Comparison of ENCODE assay signal across 4 worm cellular contexts in genomic region chrII:1453209-1453608, ce11.
TF ChIP-seq lines count a peak whose summit lies in the region.

No protein-coding gene starts in this region.

TF ChIP-seq in whole organism, L4 larva, 104 proteins besides CTCF, POLR2A, EP300 and RAD21:
- 0 out of 2 replicates have a peak, but pooled peaks have one; percentile 54 for TF ChIP-seq F26F4.8 (GFP tag; conservative IDR thresholded peaks at IDR 0.05; lab: Robert Waterston, UW)
- 0 out of 2 replicates have a peak, but pooled peaks have one; percentile 8 for TF ChIP-seq ceh-44 (GFP tag; IDR thresholded peaks at IDR 0.05; lab: Robert Waterston, UW)
- TF ChIP-seq F44E2.7 (GFP tag; IDR thresholded peaks at IDR 0.05; lab: Robert Waterston, UW), result 0 out of 2 replicates have a peak, but pooled peaks have one; percentile 52
- TF ChIP-seq nhr-42 (GFP tag; IDR thresholded peaks at IDR 0.05; lab: Robert Waterston, UW), result 0 out of 2 replicates have a peak, but pooled peaks have one; percentile 40

TF ChIP-seq in whole organism, early embryonic, 17 proteins besides CTCF, POLR2A, EP300 and RAD21:
- TF ChIP-seq scrt-1 (GFP tag; IDR thresholded peaks at IDR 0.05; lab: Robert Waterston, UW) (peak; percentile 35; the same call in 1 of the 2 replicates), sea-1 (GFP tag; conservative IDR thresholded peaks at IDR 0.05; lab: Robert Waterston, UW) (peak; percentile 53; the same call in 1 of the 2 replicates), pes-1 (GFP tag; IDR thresholded peaks at IDR 0.05; lab: Robert Waterston, UW) (peak; percentile 46)

TF ChIP-seq in whole organism, midembryonic, 9 proteins besides CTCF, POLR2A, EP300 and RAD21:
- 0 out of 2 replicates have a peak, but pooled peaks have one; percentile 37 for TF ChIP-seq ztf-23 (GFP tag; IDR thresholded peaks at IDR 0.05; lab: Robert Waterston, UW)

TF ChIP-seq in whole organism, young adult, 124 proteins besides CTCF, POLR2A, EP300 and RAD21:
- TF ChIP-seq nfya-2 (GFP tag; IDR thresholded peaks at IDR 0.05; lab: Robert Waterston, UW), result peak; percentile 52; the same call in 1 of the 2 replicates
- TF ChIP-seq ztf-25 (GFP tag; IDR thresholded peaks at IDR 0.05; lab: Robert Waterston, UW), result 0 out of 2 replicates have a peak, but pooled peaks have one; percentile 26
- TF ChIP-seq sea-2 (GFP tag; IDR thresholded peaks at IDR 0.05; lab: Robert Waterston, UW), result 0 out of 2 replicates have a peak, but pooled peaks have one; percentile 24
